Worm (Caenorhabditis elegans) whole organism, young adult: ENCODE measurements around the gene C02E7.8.

Experiments
- akir-1 ChIP-seq: fragments of 200-800 bp; sonication (Bioruptor generic); optimal IDR thresholded peaks from 2 replicates; lab custom pipeline; 2018; ENCODE audit warnings: mild to moderate bottlenecking, missing genetic modification characterization, moderate library complexity, missing compliant biosample characterization
- ceh-79 ChIP-seq: sonication (generic microtip); optimal IDR thresholded peaks from 2 replicates; lab custom pipeline; 2017; ENCODE audit warnings: mild to moderate bottlenecking, missing genetic modification characterization, missing compliant biosample characterization

DNA sequence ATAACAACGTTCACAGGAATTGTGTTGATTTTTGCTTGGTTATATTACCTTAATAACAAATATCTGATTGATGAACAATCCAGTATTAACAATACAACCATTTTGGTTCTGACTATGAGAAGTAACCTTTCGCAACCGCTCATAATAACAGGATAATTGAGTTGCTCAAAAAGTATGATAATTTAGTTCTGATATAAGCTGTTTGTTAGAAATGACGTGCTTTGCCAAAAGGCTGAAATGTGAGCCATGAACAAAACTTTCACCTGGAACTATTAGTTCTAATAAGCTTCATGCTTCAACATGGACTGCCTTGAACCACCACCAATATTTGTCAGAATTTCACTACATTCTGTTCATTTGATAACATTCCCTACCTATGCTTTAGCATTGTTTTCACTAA, 4.0 kb upstream of the C02E7.8 start, which contains the start of gene srh-20:
- TF ChIP-seq ceh-79 (tag; lab: Kevin White, UChicago) (no peak), akir-1 (GFP tag; lab: Kevin White, UChicago) (no peak)
